Worm (Caenorhabditis elegans) whole organism, L1 larva: ENCODE data around the gene C38D9.2.

ENCODE experiments used
- C16A3.4 ChIP-seq: fragments of 150-350 bp; optimal IDR thresholded peaks from 2 replicates; lab custom pipeline; 2014; ENCODE audit warnings: missing biosample characterization, missing genetic modification characterization
- C34B4.2 ChIP-seq: sonication (generic microtip); optimal IDR thresholded peaks from 2 replicates; lab custom pipeline; 2017; ENCODE audit warnings: mild to moderate bottlenecking, missing genetic modification characterization, missing compliant biosample characterization
- aly-2 ChIP-seq: fragments of 150-350 bp; optimal IDR thresholded peaks from 2 replicates; lab custom pipeline; 2014; ENCODE audit warnings: missing biosample characterization, missing genetic modification characterization
- ama-1 ChIP-seq: fragments of 150-350 bp; optimal IDR thresholded peaks from 2 replicates; lab custom pipeline; 2014
- ceh-63 ChIP-seq: fragments of 200-800 bp; sonication (Bioruptor generic); optimal IDR thresholded peaks from 2 replicates; lab custom pipeline; 2018; ENCODE audit warnings: mild to moderate bottlenecking, missing genetic modification characterization, missing compliant biosample characterization
- ceh-8 ChIP-seq: fragments of 200-800 bp; sonication (Bioruptor generic); optimal IDR thresholded peaks from 2 replicates; lab custom pipeline; 2018; ENCODE audit warnings: mild to moderate bottlenecking, missing genetic modification characterization, moderate library complexity, missing compliant biosample characterization
- efl-1 ChIP-seq, 4 experiments: fragments of 150-350 bp; optimal IDR thresholded peaks in 3 of 4; peaks in 1 of 4; 1 replicate in 1 of 4; 2 replicates in 3 of 4; lab custom pipeline; 2014; ENCODE audit warnings: missing biosample characterization in 2 of 4, missing genetic modification characterization in 2 of 4, missing genetic modification reagents in 2 of 4
- efl-3 ChIP-seq: fragments of 200-800 bp; sonication (Bioruptor generic); optimal IDR thresholded peaks from 2 replicates; lab custom pipeline; 2018; ENCODE audit warnings: mild to moderate bottlenecking, missing genetic modification characterization, missing compliant biosample characterization
- egl-13 ChIP-seq: sonication (generic microtip); optimal IDR thresholded peaks from 2 replicates; lab custom pipeline; 2016; ENCODE audit warnings: missing genotype, missing genetic modification reagents, missing genetic modification characterization, missing compliant biosample characterization
- elt-2 ChIP-seq: sonication (generic microtip); optimal IDR thresholded peaks from 2 replicates; lab custom pipeline; 2016; ENCODE audit warnings: missing genetic modification characterization, mild to moderate bottlenecking, inconsistent platforms, missing compliant biosample characterization, missing genetic modification reagents
- elt-3 ChIP-seq, 6 experiments: fragments of 150-350 bp in 1 of 6; sonication (generic microtip); optimal IDR thresholded peaks; 2 replicates each; lab custom pipeline; 2017 to 2018; ENCODE audit warnings: missing biosample characterization in 6 of 6, missing genetic modification characterization in 6 of 6, inconsistent platforms in 1 of 6
- ets-5 ChIP-seq: fragments of 200-800 bp; sonication (Bioruptor generic); IDR thresholded peaks from 2 replicates; pipeline ENCODE4 v1.3.6; 2022; ENCODE audit warnings: missing genetic modification characterization, missing compliant biosample characterization
- grh-1 ChIP-seq: fragments of 200-800 bp; sonication (Bioruptor generic); IDR thresholded peaks from 2 replicates; pipeline ENCODE4 v1.3.6; 2022; ENCODE audit warnings: missing genetic modification reagents, missing genetic modification characterization, missing compliant biosample characterization
- hpl-2 ChIP-seq: fragments of 150-350 bp; optimal IDR thresholded peaks from 2 replicates; lab custom pipeline; 2014; ENCODE audit warnings: missing biosample characterization, missing genetic modification reagents, missing genetic modification characterization
- isw-1 ChIP-seq: fragments of 200-800 bp; sonication (Bioruptor generic); IDR thresholded peaks from 2 replicates; pipeline ENCODE4 v1.3.6; 2022; ENCODE audit warnings: missing genetic modification characterization, missing compliant biosample characterization
- lin-13 ChIP-seq: fragments of 150-350 bp; optimal IDR thresholded peaks from 2 replicates; lab custom pipeline; 2014; ENCODE audit warnings: missing biosample characterization, missing genetic modification reagents, missing genetic modification characterization
- lir-3 ChIP-seq: sonication (generic microtip); optimal IDR thresholded peaks from 2 replicates; lab custom pipeline; 2016; ENCODE audit warnings: mild to moderate bottlenecking, missing genetic modification characterization, moderate library complexity, missing compliant biosample characterization; ENCODE audit not compliant: poor library complexity
- nhr-11 ChIP-seq: fragments of 150-350 bp; optimal IDR thresholded peaks from 2 replicates; lab custom pipeline; 2014; ENCODE audit warnings: missing biosample characterization, missing genetic modification characterization
- nhr-12 ChIP-seq: sonication (generic microtip); optimal IDR thresholded peaks from 2 replicates; lab custom pipeline; 2017; ENCODE audit warnings: missing biosample characterization, missing genetic modification characterization
- nhr-20 ChIP-seq: sonication (generic microtip); optimal IDR thresholded peaks from 2 replicates; lab custom pipeline; 2016; ENCODE audit warnings: mild to moderate bottlenecking, missing genetic modification characterization, missing compliant biosample characterization
- nhr-237 ChIP-seq: fragments of 150-350 bp; optimal IDR thresholded peaks from 2 replicates; lab custom pipeline; 2014; ENCODE audit warnings: missing biosample characterization, missing genetic modification characterization
- nhr-47 ChIP-seq: sonication (generic microtip); optimal IDR thresholded peaks from 2 replicates; lab custom pipeline; 2016; ENCODE audit warnings: mild to moderate bottlenecking, missing genetic modification characterization, moderate library complexity, missing compliant biosample characterization
- nhr-84 ChIP-seq: sonication (generic microtip); optimal IDR thresholded peaks from 2 replicates; lab custom pipeline; 2017; ENCODE audit warnings: missing biosample characterization, missing genetic modification characterization
- nhr-85 ChIP-seq: sonication (generic microtip); peaks from one replicate; lab custom pipeline; 2016; ENCODE audit warnings: missing genetic modification characterization, inconsistent platforms, missing compliant biosample characterization
- rnt-1 ChIP-seq: sonication (generic microtip); optimal IDR thresholded peaks from 2 replicates; lab custom pipeline; 2016; ENCODE audit warnings: mild to moderate bottlenecking, missing genetic modification characterization, moderate library complexity, missing compliant biosample characterization
- sptf-1 ChIP-seq: fragments of 150-350 bp; optimal IDR thresholded peaks from 2 replicates; lab custom pipeline; 2014; ENCODE audit warnings: missing biosample characterization, missing genetic modification characterization
- sup-37 ChIP-seq: fragments of 200-800 bp; sonication (Bioruptor generic); optimal IDR thresholded peaks from 2 replicates; lab custom pipeline; 2018; ENCODE audit warnings: mild to moderate bottlenecking, missing genetic modification characterization, missing compliant biosample characterization
- swsn-7 ChIP-seq: sonication (generic microtip); optimal IDR thresholded peaks from 2 replicates; lab custom pipeline; 2016; ENCODE audit warnings: missing genetic modification characterization, missing compliant biosample characterization
- tlp-1 ChIP-seq: fragments of 150-350 bp; optimal IDR thresholded peaks from 2 replicates; lab custom pipeline; 2014; ENCODE audit warnings: missing biosample characterization, missing genetic modification characterization
- unc-30 ChIP-seq: sonication (generic microtip); optimal IDR thresholded peaks from 2 replicates; lab custom pipeline; 2017; ENCODE audit warnings: missing biosample characterization, missing genetic modification characterization

Gene C38D9.2

DNA sequence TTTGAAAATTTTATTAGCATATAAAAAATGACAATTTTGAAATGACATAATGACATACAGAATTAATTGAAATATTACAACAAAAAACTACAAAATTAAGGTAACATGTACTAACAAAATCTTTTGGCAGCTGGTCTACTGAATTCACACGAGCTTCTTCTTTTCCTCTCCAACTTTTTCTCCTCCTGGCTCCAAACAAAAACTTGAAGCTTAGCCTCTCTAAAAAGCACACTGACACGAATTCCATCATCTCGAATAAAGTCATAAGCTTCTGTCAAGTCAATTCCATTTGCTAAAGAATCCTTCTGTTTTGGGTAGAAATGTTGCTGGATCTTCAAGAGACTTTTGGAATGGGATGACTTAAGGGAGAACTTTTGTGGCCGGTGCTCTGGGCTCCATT is 15.6 kb upstream of the C38D9.2 start:
- no peak for TF ChIP-seq ceh-8 (GFP tag; lab: Kevin White, UChicago)
- no peak for TF ChIP-seq nhr-20 (tag; lab: Kevin White, UChicago)
- no peak for TF ChIP-seq nhr-11 (tag; lab: Kevin White, UChicago)
- no peak for TF ChIP-seq C34B4.2 (tag; lab: Kevin White, UChicago)
- no peak for TF ChIP-seq rnt-1 (tag; lab: Kevin White, UChicago)
- TF ChIP-seq efl-1 (optimal IDR thresholded peaks at IDR 0.05; lab: Kevin White, UChicago): no peak
- no peak for TF ChIP-seq efl-1 (GFP tag; optimal IDR thresholded peaks at IDR 0.05 in 1 of 2; lab: Kevin White, UChicago)
- TF ChIP-seq egl-13: no peak
- TF ChIP-seq ama-1 (lab: Kevin White, UChicago): no peak
- TF ChIP-seq, all 84 proteins: peak for 0

DNA sequence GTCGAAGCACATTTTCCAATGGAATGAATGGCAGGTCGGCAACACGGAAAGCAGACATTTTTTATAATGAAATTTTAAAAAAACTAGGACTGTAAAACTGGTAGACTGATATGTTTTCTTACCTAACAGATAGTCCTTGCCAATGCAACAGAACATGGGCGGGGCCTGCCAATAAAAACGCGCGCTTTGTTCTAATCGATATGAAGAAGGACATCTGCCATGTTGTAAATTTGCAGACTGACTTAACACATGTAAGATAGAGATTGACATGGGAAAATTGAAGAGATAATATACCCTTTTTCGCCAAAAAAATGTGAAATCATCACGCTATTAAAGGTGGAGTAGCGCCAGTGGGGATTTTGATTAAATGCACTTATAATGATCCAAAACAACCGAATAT is 14.2 kb upstream of the C38D9.2 start, which contains the start of gene C38D9.8:
TSS of gene C38D9.8 (minus strand) at position 101 of the 400 bp plus-strand sequence.
- TF ChIP-seq ceh-63 (no peak), ceh-8 (GFP tag; lab: Kevin White, UChicago) (no peak), elt-3 (tag; optimal IDR thresholded peaks at IDR 0.05; lab: Kevin White, UChicago) (no peak), efl-3 (GFP tag; lab: Kevin White, UChicago) (no peak), lir-3 (tag; lab: Kevin White, UChicago) (no peak), lin-13 (no peak)

DNA sequence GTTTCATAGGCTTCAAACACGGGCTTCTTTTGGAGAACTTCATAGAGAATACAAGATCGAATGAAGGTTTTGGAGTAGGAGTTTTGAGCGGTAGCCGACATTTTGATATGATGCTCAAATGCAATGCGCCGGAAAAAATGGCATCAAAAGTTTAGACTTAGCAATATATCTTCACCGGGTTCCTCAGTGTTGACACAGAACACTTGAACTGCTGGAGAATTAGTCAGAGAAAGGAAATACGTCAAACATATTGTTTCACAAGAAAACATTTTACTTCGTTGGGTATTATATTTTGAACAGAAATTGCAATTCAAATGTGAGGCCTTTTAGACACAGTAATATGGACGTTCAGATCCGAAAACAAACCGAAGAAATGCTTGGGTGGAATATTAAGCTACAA is 8.6 kb upstream of the C38D9.2 start, which contains the start of gene fbxa-174:
TSS of gene fbxa-174 (minus strand) at position 101 of the 400 bp plus-strand sequence.
- TF ChIP-seq ceh-8 (GFP tag; lab: Kevin White, UChicago) (no peak), efl-3 (GFP tag; lab: Kevin White, UChicago) (no peak), nhr-12 (tag; lab: Kevin White, UChicago) (no peak)

DNA sequence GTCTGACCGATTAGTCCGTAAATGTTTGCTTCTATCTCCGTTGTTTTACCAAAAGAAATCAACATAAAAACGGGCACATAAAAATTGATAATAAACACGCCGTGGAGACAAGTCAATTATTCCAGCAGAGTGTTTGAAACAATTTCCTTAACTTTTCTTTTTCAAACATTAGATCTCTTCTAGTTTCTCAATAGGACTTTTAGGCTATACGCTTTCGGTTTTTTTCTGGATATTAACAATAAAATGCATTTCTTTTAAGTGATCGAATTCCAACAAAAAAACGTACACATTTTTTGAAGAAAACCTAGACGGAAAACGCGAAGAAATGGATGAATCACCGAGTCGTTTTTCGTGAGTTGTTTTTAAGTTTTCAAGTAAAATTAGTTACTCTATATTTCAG is 8.0 kb upstream of the C38D9.2 start, which contains the start of gene fbxa-172:
TSS of gene fbxa-172 (plus strand) at position 301 of the 400 bp plus-strand sequence.
- TF ChIP-seq nhr-85 (tag; lab: Kevin White, UChicago): no peak
- no peak for TF ChIP-seq C16A3.4
- no peak for TF ChIP-seq sptf-1
- no peak for TF ChIP-seq grh-1 (GFP tag; lab: Robert Waterston, UW)
- no peak for TF ChIP-seq nhr-84 (tag; lab: Kevin White, UChicago)
- TF ChIP-seq nhr-47 (tag; lab: Kevin White, UChicago): no peak
- TF ChIP-seq unc-30 (tag; lab: Kevin White, UChicago): no peak
- no peak for TF ChIP-seq ceh-8 (GFP tag; lab: Kevin White, UChicago)
- TF ChIP-seq isw-1: no peak
- no peak for TF ChIP-seq hpl-2 (GFP tag; lab: Kevin White, UChicago)
- TF ChIP-seq nhr-237 (tag; lab: Kevin White, UChicago): no peak
- no peak for TF ChIP-seq sup-37 (GFP tag; lab: Kevin White, UChicago)
- TF ChIP-seq swsn-7 (tag; lab: Kevin White, UChicago): no peak
- no peak for TF ChIP-seq nhr-11 (tag; lab: Kevin White, UChicago)
- TF ChIP-seq tlp-1 (tag; lab: Kevin White, UChicago): no peak
- TF ChIP-seq elt-2 (tag; lab: Kevin White, UChicago): no peak
- no peak for TF ChIP-seq lin-13
- TF ChIP-seq ama-1 (lab: Kevin White, UChicago): no peak
- no peak for TF ChIP-seq ets-5 (GFP tag; lab: Robert Waterston, UW)

DNA sequence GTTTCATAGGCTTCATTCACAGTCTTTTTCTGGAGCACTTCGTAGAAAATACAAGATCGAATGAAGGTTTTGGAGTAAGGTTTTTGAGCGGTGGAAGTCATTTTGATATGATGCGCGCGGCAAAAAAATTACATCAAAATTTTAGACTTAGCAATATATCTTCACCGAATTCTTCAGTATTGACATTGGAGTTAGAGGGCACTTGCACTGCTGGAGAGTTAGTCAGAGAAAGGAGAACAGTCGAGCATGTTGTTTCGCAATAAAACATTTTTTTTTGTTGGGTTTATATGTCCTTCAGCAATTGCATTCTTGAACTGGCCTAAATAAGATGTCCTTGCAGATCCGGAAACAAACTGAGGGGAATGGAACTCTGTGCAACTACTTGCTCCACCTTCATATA is 1.0 kb upstream of the C38D9.2 start, which contains the start of gene fbxa-171:
TSS of gene fbxa-171 (minus strand) at position 101 of the 400 bp plus-strand sequence.
- TF ChIP-seq efl-1 (optimal IDR thresholded peaks at IDR 0.05; lab: Kevin White, UChicago): no peak
- TF ChIP-seq efl-1 (GFP tag; optimal IDR thresholded peaks at IDR 0.05 in 1 of 2; lab: Kevin White, UChicago): peak in 1 of 2 experiments; percentile 7
- TF ChIP-seq sptf-1: no peak
- TF ChIP-seq, all 84 proteins: peak for 1

DNA sequence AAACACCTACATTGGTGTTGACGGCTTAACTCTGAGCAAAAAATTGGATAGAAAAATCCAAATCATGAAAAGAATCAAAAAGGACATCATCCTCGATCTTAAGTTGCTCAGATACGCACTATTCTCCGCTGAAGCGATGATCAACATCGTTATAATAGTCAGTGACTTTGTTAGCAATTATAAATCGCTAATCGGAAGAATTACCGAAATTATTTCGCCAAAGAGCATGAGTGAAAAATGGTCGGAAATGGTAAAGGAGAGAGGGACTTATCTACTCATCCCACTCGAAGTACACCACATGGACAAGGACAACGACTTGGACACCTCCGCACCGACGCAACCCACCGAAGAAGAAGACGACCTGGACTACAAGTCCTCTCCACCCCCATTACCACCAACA is 13.1 kb downstream of the C38D9.2 start:
- TF ChIP-seq efl-1 (optimal IDR thresholded peaks at IDR 0.05; lab: Kevin White, UChicago) (no peak), efl-1 (GFP tag; optimal IDR thresholded peaks at IDR 0.05 in 1 of 2; lab: Kevin White, UChicago) (peak in 1 of 2 experiments; percentile 63), aly-2 (no peak)
